Fruit fly (Drosophila melanogaster): Measurements from ENCODE around the gene Spn77Bc.

DNA sequence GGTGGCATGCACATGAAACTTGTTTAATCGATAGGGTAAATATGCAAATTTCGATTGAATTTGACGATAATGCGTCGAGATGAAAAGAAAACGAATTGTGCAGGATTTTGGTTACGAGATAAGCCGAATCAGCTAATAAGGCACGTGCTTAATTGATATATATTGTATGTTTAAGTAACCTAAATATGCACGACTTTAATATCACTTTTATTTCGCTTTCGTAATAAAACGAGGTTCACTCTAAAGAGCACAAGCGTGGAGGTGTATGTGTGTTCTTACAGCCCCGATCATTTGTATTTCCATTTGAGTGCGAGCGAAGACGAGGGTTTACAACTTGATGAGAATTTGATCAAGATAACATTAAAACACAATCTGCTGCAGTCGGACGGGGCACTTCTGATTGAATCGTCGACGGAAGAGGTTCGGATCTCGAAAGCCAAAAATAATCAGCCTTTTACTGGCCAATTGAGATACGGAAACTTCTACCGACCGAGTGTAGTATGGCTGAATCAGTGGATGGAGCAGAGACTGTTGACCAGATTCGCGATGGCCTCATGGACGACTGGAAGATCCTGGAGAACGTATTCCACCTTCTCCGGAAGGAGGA is 11.4 kb downstream of the Spn77Bc start:
- TF ChIP-seq CG11617 (GFP tag; optimal IDR thresholded peaks at IDR 0.05) = peak; percentile 43
- peak; percentile 83 for TF ChIP-seq kay (GFP tag; ENCODE audit: borderline replicate concordance)

All from whole organism, adult.